Fruit fly (Drosophila melanogaster): Measurements from ENCODE around the gene nero.

nero gene

DNA sequence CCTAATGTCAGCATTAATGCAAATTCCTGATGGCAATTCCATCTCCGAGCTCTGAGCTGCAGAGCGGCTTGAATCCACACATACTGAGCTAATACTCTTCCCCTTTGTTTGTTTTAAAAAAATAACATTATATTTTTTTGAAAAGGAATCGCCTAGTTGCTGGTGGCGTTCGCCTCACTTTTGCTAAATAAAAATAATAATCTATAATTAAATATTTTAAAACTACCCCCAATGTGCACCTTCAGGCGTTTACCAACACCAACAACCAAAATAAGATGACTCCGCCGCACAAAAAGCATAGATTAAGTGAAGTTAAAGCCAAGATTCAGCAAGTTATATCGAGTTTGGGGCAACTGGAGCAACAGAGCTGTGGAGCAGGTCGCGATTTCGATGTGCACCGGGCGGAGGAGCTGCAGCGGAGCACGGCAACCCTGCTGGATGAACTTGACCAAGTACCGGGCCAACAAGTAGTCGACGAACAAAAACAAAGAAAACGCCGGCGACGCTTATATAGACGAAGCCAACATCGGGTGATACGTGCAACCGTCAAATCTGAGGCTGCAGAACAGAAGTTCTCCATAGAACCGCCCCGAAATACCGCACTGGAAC, 3.2 kb downstream of the nero start, which contains the start of gene CG1896 (continued):
- TF ChIP-seq fd96Cb (tag; optimal IDR thresholded peaks at IDR 0.05) (peak; percentile 26), kni (GFP tag; optimal IDR thresholded peaks at IDR 0.05) (no peak), Stat92E (GFP tag; optimal IDR thresholded peaks at IDR 0.05) (no peak), CG10321 (GFP tag; IDR thresholded peaks at IDR 0.05) (no peak), Optix (GFP tag; IDR thresholded peaks at IDR 0.05) (peak; percentile 65; the same call in 2 of the 3 replicates), gro (GFP tag; optimal IDR thresholded peaks at IDR 0.05) (no peak), CG15269 (tag; optimal IDR thresholded peaks at IDR 0.05) (peak; percentile 36), CG4730 (GFP tag; IDR thresholded peaks at IDR 0.05) (no peak), E2f2 (GFP tag; IDR thresholded peaks at IDR 0.05) (no peak), Ets97D (GFP tag; optimal IDR thresholded peaks at IDR 0.05) (no peak), CG17912 (GFP tag; optimal IDR thresholded peaks at IDR 0.05) (no peak), cas (GFP tag; IDR thresholded peaks at IDR 0.05) (0 out of 2 replicates have a peak, but pooled peaks have one; percentile 12), CG11085 (GFP tag; IDR thresholded peaks at IDR 0.05) (no peak), unpg (GFP tag; optimal IDR thresholded peaks at IDR 0.05) (peak; percentile 43), CG3065 (GFP tag; optimal IDR thresholded peaks at IDR 0.05) (no peak), CG10959 (GFP tag; IDR thresholded peaks at IDR 0.05) (no peak), HmgZ (tag; optimal IDR thresholded peaks at IDR 0.05) (peak; percentile 15), inv (GFP tag; IDR thresholded peaks at IDR 0.05; ENCODE audit: partially characterized antibody) (no peak), Poxn (GFP tag; IDR thresholded peaks at IDR 0.05) (no peak), nom (GFP tag; optimal IDR thresholded peaks at IDR 0.05) (no peak), wor (GFP tag; IDR thresholded peaks at IDR 0.05) (no peak), Dip3 (GFP tag; optimal IDR thresholded peaks at IDR 0.05) (peak; percentile 28), crol (GFP tag; IDR thresholded peaks at IDR 0.05) (no peak), seq (GFP tag; IDR thresholded peaks at IDR 0.05) (peak; percentile 71), CG30403 (GFP tag; optimal IDR thresholded peaks at IDR 0.05) (peak; percentile 45), Sox100B (GFP tag; optimal IDR thresholded peaks at IDR 0.05) (no peak), repo (GFP tag; optimal IDR thresholded peaks at IDR 0.05) (no peak), CTCF (GFP tag; optimal IDR thresholded peaks at IDR 0.05) (peak; percentile 4), Ets65A (GFP tag) (no peak), CG9932 (GFP tag; IDR thresholded peaks at IDR 0.05) (peak; percentile 48; the same call in 1 of the 2 replicates), CG16815 (GFP tag; optimal IDR thresholded peaks at IDR 0.05) (no peak), knrl (GFP tag; IDR thresholded peaks at IDR 0.05; ENCODE audit: partially characterized antibody) (no peak), bowl (GFP tag; IDR thresholded peaks at IDR 0.05) (no peak), Aef1 (GFP tag; IDR thresholded peaks at IDR 0.05) (peak; percentile 10; the same call in 1 of the 3 replicates), Atf3 (GFP tag; optimal IDR thresholded peaks at IDR 0.05) (no peak), unc-4 (GFP tag; IDR thresholded peaks at IDR 0.05; ENCODE audit: partially characterized antibody) (no peak), CG12942 (GFP tag; optimal IDR thresholded peaks at IDR 0.05) (no peak), Atf6 (GFP tag; IDR thresholded peaks at IDR 0.05) (no peak), CG6175 (GFP tag; IDR thresholded peaks at IDR 0.05) (no peak), pros (GFP tag; optimal IDR thresholded peaks at IDR 0.05) (no peak), Max (GFP tag; optimal IDR thresholded peaks at IDR 0.05) (peak; percentile 30), gsb (GFP tag; IDR thresholded peaks at IDR 0.05) (no peak), fru (optimal IDR thresholded peaks at IDR 0.05) (no peak), CG3847 (GFP tag; IDR thresholded peaks at IDR 0.05) (peak; percentile 34), so (GFP tag; IDR thresholded peaks at IDR 0.05) (peak; percentile 69; the same call in 2 of the 3 replicates), gem (tag; optimal IDR thresholded peaks at IDR 0.05) (peak; percentile 63), Gsc (GFP tag; IDR thresholded peaks at IDR 0.05) (no peak), nmo (GFP tag; optimal IDR thresholded peaks at IDR 0.05) (peak; percentile 38), scrt (GFP tag; optimal IDR thresholded peaks at IDR 0.05) (peak; percentile 59), ftz-f1 (GFP tag; optimal IDR thresholded peaks at IDR 0.05) (peak; percentile 48), tna (GFP tag; IDR thresholded peaks at IDR 0.05; ENCODE audit: partially characterized antibody) (no peak), CG6791 (GFP tag; IDR thresholded peaks at IDR 0.05; ENCODE audit: partially characterized antibody) (no peak)
